Fruit fly (Drosophila melanogaster) whole organism, pupa: Measurements from ENCODE around the gene yellow-e3.

Experiments used
- CG10348 ChIP-seq: fragments of 200-800 bp; sonication (Bioruptor generic); IDR thresholded peaks from 2 replicates; pipeline ENCODE4 v1.3.6; 2022; ENCODE audit warnings: missing biosample characterization, missing genetic modification characterization
- CG12605 ChIP-seq: fragments of 200-800 bp; sonication (Bioruptor generic); IDR thresholded peaks from 2 replicates; pipeline ENCODE4 v1.3.6; 2022; ENCODE audit warnings: missing biosample characterization, missing genetic modification characterization
- CG13204 ChIP-seq: fragments of 200-800 bp; sonication (Bioruptor generic); optimal IDR thresholded peaks from 2 replicates; lab custom pipeline; 2018; ENCODE audit warnings: missing biosample characterization, mild to moderate bottlenecking, missing genetic modification characterization, moderate library complexity
- CG14655 ChIP-seq: fragments of 200-800 bp; sonication (Bioruptor generic); optimal IDR thresholded peaks from 3 replicates; lab custom pipeline; 2017; ENCODE audit warnings: mild to moderate bottlenecking, missing biosample characterization, missing genetic modification reagents, missing genetic modification characterization
- CG15710 ChIP-seq: fragments of 200-800 bp; sonication (Bioruptor generic); optimal IDR thresholded peaks from 2 replicates; lab custom pipeline; 2018; ENCODE audit warnings: missing biosample characterization, mild to moderate bottlenecking, missing genetic modification characterization, moderate library complexity
- CG17806 ChIP-seq: fragments of 200-800 bp; sonication (Bioruptor generic); optimal IDR thresholded peaks from 2 replicates; lab custom pipeline; 2018; ENCODE audit warnings: missing biosample characterization, mild to moderate bottlenecking, missing genetic modification characterization, moderate library complexity
- CG32121 ChIP-seq: fragments of 200-800 bp; sonication (Bioruptor generic); IDR thresholded peaks from 2 replicates; pipeline ENCODE4 v1.3.6; 2022; ENCODE audit warnings: missing biosample characterization, missing genetic modification characterization
- CG34367 ChIP-seq: fragments of 200-800 bp; sonication (Bioruptor generic); optimal IDR thresholded peaks from 2 replicates; lab custom pipeline; 2018; ENCODE audit warnings: missing biosample characterization, mild to moderate bottlenecking, missing genetic modification characterization
- CG4496 ChIP-seq: fragments of 200-800 bp; sonication (Bioruptor generic); IDR thresholded peaks from 3 replicates; pipeline ENCODE4 v1.3.6; 2022; ENCODE audit warnings: missing biosample characterization, missing genetic modification characterization
- CG8159 ChIP-seq: fragments of 200-800 bp; sonication (Bioruptor generic); optimal IDR thresholded peaks from 3 replicates; lab custom pipeline; 2018; ENCODE audit warnings: missing biosample characterization, mild to moderate bottlenecking, missing genetic modification characterization, moderate library complexity
- CG8301 ChIP-seq: fragments of 200-800 bp; sonication (Bioruptor generic); optimal IDR thresholded peaks from 2 replicates; lab custom pipeline; 2018; ENCODE audit warnings: missing biosample characterization, mild to moderate bottlenecking, missing genetic modification characterization
- CG9948 ChIP-seq: fragments of 200-800 bp; sonication (Bioruptor generic); optimal IDR thresholded peaks from 2 replicates; lab custom pipeline; 2018; ENCODE audit warnings: missing biosample characterization, mild to moderate bottlenecking, missing genetic modification characterization, moderate library complexity
- D1 ChIP-seq: fragments of 200-800 bp; sonication (Bioruptor generic); optimal IDR thresholded peaks from 2 replicates; lab custom pipeline; 2018; ENCODE audit warnings: missing biosample characterization, mild to moderate bottlenecking, missing genetic modification characterization, moderate library complexity
- EcR ChIP-seq: fragments of 200-800 bp; sonication (Bioruptor generic); optimal IDR thresholded peaks from 3 replicates; lab custom pipeline; 2019; ENCODE audit warnings: missing biosample characterization, missing genetic modification characterization, mild to moderate bottlenecking, moderate library complexity, missing genetic modification reagents
- Ets98B ChIP-seq: fragments of 200-800 bp; sonication (Bioruptor generic); IDR thresholded peaks from 2 replicates; pipeline ENCODE4 v1.3.6; 2022; ENCODE audit warnings: missing biosample characterization, missing genetic modification characterization
- Pif1A ChIP-seq: fragments of 200-800 bp; sonication (Bioruptor generic); optimal IDR thresholded peaks from 3 replicates; lab custom pipeline; 2016; ENCODE audit warnings: missing biosample characterization, missing genetic modification characterization
- Pif1B ChIP-seq: fragments of 200-800 bp; sonication (Bioruptor generic); optimal IDR thresholded peaks from 3 replicates; lab custom pipeline; 2016; ENCODE audit warnings: missing biosample characterization, missing genetic modification characterization
- Snoo ChIP-seq: fragments of 200-800 bp; sonication (Bioruptor generic); optimal IDR thresholded peaks from 3 replicates; lab custom pipeline; 2017; ENCODE audit warnings: missing biosample characterization, mild to moderate bottlenecking, missing genetic modification characterization, inconsistent platforms
- fd96Ca ChIP-seq: fragments of 200-800 bp; sonication (Bioruptor generic); IDR thresholded peaks from 3 replicates; pipeline ENCODE4 v1.3.6; 2022; ENCODE audit warnings: missing biosample characterization, missing genetic modification characterization
- gl ChIP-seq: fragments of 200-800 bp; sonication (Bioruptor generic); optimal IDR thresholded peaks from 2 replicates; lab custom pipeline; 2018; ENCODE audit warnings: missing biosample characterization, mild to moderate bottlenecking, missing genetic modification characterization

The yellow-e3 gene

DNA sequence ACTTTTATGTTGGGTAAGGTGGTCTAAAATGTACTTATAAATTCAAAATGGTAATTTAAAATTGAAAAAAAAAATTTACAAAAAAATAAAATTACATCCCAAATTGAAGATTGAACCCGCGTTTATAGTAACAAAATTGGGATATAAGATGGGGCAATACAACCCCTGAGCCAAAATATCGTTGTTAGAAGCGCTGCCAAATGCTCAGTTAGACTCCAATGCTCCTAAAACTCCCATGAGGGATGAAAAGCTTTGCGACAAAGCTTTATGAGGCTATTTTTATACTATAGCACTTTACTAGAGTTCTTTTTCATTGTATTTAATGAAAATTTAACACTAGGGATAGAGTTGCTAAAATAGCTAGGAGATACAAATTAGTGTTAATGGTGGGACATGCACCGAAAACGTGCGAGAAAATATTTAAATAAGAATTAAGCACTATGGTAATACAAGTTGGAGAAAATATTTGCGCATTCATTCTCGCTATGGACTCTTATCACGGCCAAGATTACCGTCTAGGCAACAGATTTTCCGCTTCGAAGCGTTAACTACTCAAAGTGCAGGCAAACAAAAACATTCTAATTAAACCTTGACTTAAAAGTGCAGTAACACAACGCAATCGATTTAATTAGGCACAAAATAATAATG is 41.2 kb downstream of the yellow-e3 start:
- TF ChIP-seq gl (tag; lab: Kevin White, UChicago) (no peak), CG4496 (GFP tag; lab: Robert Waterston, UW) (no peak), CG14655 (GFP tag; lab: Kevin White, UChicago) (no peak), EcR (GFP tag; lab: Kevin White, UChicago) (no peak), CG32121 (GFP tag; lab: Robert Waterston, UW) (no peak), CG12605 (GFP tag; lab: Robert Waterston, UW) (no peak), Ets98B (GFP tag; lab: Robert Waterston, UW) (no peak), fd96Ca (GFP tag; lab: Robert Waterston, UW) (no peak), CG17806 (tag; lab: Kevin White, UChicago) (no peak), CG8159 (tag; lab: Kevin White, UChicago) (no peak), CG9948 (tag; lab: Kevin White, UChicago) (no peak), D1 (tag; lab: Kevin White, UChicago) (no peak), Snoo (tag; lab: Kevin White, UChicago) (no peak), Pif1B (no peak), CG10348 (GFP tag; lab: Robert Waterston, UW) (no peak), CG13204 (GFP tag; lab: Kevin White, UChicago) (no peak)

dm6 chr3R:13360108-13360507 is 44.6 kb downstream of the yellow-e3 start:
- TF ChIP-seq EcR (GFP tag; lab: Kevin White, UChicago) (no peak), D1 (tag; lab: Kevin White, UChicago) (peak; percentile 18), CG4496 (GFP tag; lab: Robert Waterston, UW) (peak; percentile 78), Pif1A (GFP tag; lab: Kevin White, UChicago) (peak; percentile 30)

- TF ChIP-seq Pif1A (GFP tag; lab: Kevin White, UChicago) = no peak
- TF ChIP-seq CG10348 (GFP tag; lab: Robert Waterston, UW) = no peak
- TF ChIP-seq CG34367 (tag; lab: Kevin White, UChicago) = no peak
- TF ChIP-seq CG12605 (GFP tag; lab: Robert Waterston, UW) = no peak
- TF ChIP-seq CG8301 (tag; lab: Kevin White, UChicago) = no peak
- TF ChIP-seq CG15710 (tag; lab: Kevin White, UChicago) = no peak
- TF ChIP-seq D1 (tag; lab: Kevin White, UChicago) = no peak
These were observed 47.7 kb downstream of the yellow-e3 start for dm6 chr3R:13356960-13357359.
